Fruit fly (Drosophila melanogaster): ENCODE results near the gene Ctps.

DNA sequence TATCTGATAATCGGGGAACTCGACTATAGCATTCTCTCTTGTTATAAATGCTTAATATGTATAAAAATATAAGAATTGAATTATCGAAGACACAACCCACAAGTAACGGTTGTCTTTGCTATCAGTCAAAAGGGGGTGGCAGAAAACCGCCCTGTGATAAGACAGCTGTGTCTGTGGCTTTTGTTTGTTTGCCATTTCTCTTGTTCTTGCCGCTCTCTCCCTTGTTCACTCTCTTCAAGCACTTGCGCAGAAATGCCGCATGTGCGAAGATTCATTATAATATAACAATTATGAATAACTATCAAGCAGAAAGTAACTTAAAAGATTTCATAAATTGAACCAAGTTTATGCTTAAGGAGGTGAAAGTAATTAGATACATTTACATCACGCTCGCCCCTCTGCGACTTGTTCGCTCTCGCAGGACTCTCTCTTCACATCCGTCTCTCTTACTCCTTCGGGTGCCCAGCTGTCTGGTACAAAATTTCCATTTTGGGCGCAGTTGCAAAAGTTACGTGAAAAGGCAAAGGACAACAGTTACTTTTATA, 49.0 kb downstream of the Ctps start, which contains the start of gene FucTA:
- TF ChIP-seq CG8478 (optimal IDR thresholded peaks at IDR 0.05) (no peak), CTCF (optimal IDR thresholded peaks at IDR 0.05) (no peak)
